Worm (Caenorhabditis elegans) whole organism, L1 larva: ENCODE results near the gene C10A4.6.

ENCODE experiments used
- C16A3.4 ChIP-seq: fragments of 150-350 bp; optimal IDR thresholded peaks from 2 replicates; lab custom pipeline; 2014; ENCODE audit warnings: missing biosample characterization, missing genetic modification characterization
- nhr-237 ChIP-seq: fragments of 150-350 bp; optimal IDR thresholded peaks from 2 replicates; lab custom pipeline; 2014; ENCODE audit warnings: missing biosample characterization, missing genetic modification characterization
- nhr-77 ChIP-seq: fragments of 150-350 bp; optimal IDR thresholded peaks from 2 replicates; lab custom pipeline; 2014; ENCODE audit warnings: missing biosample characterization, missing genetic modification characterization

DNA sequence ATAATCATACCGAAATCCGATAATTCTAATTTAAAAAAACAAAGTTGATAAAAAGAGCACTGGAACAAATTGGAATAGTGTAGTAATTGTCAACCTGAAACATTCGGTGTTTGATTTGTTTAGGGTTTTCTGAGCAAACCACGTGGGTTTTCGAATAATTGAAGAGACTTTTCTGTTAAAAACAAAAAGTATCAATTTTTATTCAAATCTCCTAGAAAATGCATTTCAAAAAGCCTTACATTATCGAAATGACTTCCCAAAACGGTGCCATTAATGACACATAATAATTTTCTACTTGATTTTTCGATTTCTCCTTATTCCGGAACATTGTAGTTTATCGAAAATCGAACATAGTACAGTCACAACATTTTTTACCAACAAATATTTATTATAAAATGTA, 7.6 kb downstream of the C10A4.6 start, which contains the start of gene C10A4.13:
- no peak for TF ChIP-seq nhr-77 (tag; lab: Kevin White, UChicago)
- TF ChIP-seq nhr-237 (tag; lab: Kevin White, UChicago) = no peak
- TF ChIP-seq C16A3.4 = no peak
